Fruit fly (Drosophila melanogaster): ENCODE results near the gene CG43072.
A peak's percentile ranks its signal among the peaks of the same experiment; 100 is the strongest.

- TF ChIP-seq N (GFP tag; optimal IDR thresholded peaks at IDR 0.05) (peak; percentile 45), Hr78 (GFP tag; optimal IDR thresholded peaks at IDR 0.05) (no peak), rgr (GFP tag; optimal IDR thresholded peaks at IDR 0.05) (peak; percentile 61)
Observed at dm6 chr3L:21058651-21059050, 7.0 kb upstream of the CG43072 start.

All from whole organism, wandering third instar larva.